Worm (Caenorhabditis elegans) whole organism, L1 larva: ENCODE measurements around the gene C13C4.8.
A peak's percentile ranks its signal among the peaks of the same experiment; 100 is the strongest.

Experiments used
- C16A3.4 ChIP-seq: fragments of 150-350 bp; optimal IDR thresholded peaks from 2 replicates; lab custom pipeline; 2014; ENCODE audit warnings: missing biosample characterization, missing genetic modification characterization
- aha-1 ChIP-seq: fragments of 150-350 bp; optimal IDR thresholded peaks from 2 replicates; lab custom pipeline; 2014; ENCODE audit warnings: missing biosample characterization, missing genetic modification characterization
- blmp-1 ChIP-seq: fragments of 150-350 bp; optimal IDR thresholded peaks from 2 replicates; lab custom pipeline; 2014; ENCODE audit warnings: missing biosample characterization, missing genetic modification characterization
- ceh-8 ChIP-seq: fragments of 200-800 bp; sonication (Bioruptor generic); optimal IDR thresholded peaks from 2 replicates; lab custom pipeline; 2018; ENCODE audit warnings: mild to moderate bottlenecking, missing genetic modification characterization, moderate library complexity, missing compliant biosample characterization
- ceh-82 ChIP-seq, 3 experiments: fragments of 150-350 bp in 1 of 3; sonication (generic microtip) in 2 of 3; optimal IDR thresholded peaks; 2 replicates each; lab custom pipeline; 2014 to 2017; ENCODE audit warnings: missing biosample characterization in 3 of 3, missing genetic modification characterization in 3 of 3
- dpl-1 ChIP-seq, 3 experiments: fragments of 150-350 bp in 2 of 3; sonication (generic microtip) in 1 of 3; optimal IDR thresholded peaks; 2 replicates each; lab custom pipeline; 2014 to 2017; ENCODE audit warnings: missing biosample characterization in 3 of 3, missing genetic modification characterization in 3 of 3, missing genetic modification reagents in 3 of 3
- efl-1 ChIP-seq, 4 experiments: fragments of 150-350 bp; optimal IDR thresholded peaks in 3 of 4; peaks in 1 of 4; 1 replicate in 1 of 4; 2 replicates in 3 of 4; lab custom pipeline; 2014; ENCODE audit warnings: missing biosample characterization in 2 of 4, missing genetic modification characterization in 2 of 4, missing genetic modification reagents in 2 of 4
- efl-3 ChIP-seq: fragments of 200-800 bp; sonication (Bioruptor generic); optimal IDR thresholded peaks from 2 replicates; lab custom pipeline; 2018; ENCODE audit warnings: mild to moderate bottlenecking, missing genetic modification characterization, missing compliant biosample characterization
- egl-13 ChIP-seq: sonication (generic microtip); optimal IDR thresholded peaks from 2 replicates; lab custom pipeline; 2016; ENCODE audit warnings: missing genotype, missing genetic modification reagents, missing genetic modification characterization, missing compliant biosample characterization
- elt-3 ChIP-seq, 6 experiments: fragments of 150-350 bp in 1 of 6; sonication (generic microtip); optimal IDR thresholded peaks; 2 replicates each; lab custom pipeline; 2017 to 2018; ENCODE audit warnings: missing biosample characterization in 6 of 6, missing genetic modification characterization in 6 of 6, inconsistent platforms in 1 of 6
- fkh-10 ChIP-seq: sonication (generic microtip); optimal IDR thresholded peaks from 2 replicates; lab custom pipeline; 2017; ENCODE audit warnings: missing biosample characterization, missing genetic modification reagents, missing genetic modification characterization
- fkh-4 ChIP-seq: sonication (generic microtip); optimal IDR thresholded peaks from 2 replicates; lab custom pipeline; 2016; ENCODE audit warnings: missing compliant biosample characterization, missing genetic modification characterization, borderline replicate concordance
- fkh-8 ChIP-seq: sonication (generic microtip); optimal IDR thresholded peaks from 2 replicates; lab custom pipeline; 2016; ENCODE audit warnings: mild to moderate bottlenecking, missing genetic modification characterization, missing compliant biosample characterization
- irx-1 ChIP-seq: sonication (generic microtip); optimal IDR thresholded peaks from 2 replicates; lab custom pipeline; 2016; ENCODE audit warnings: missing genetic modification characterization, missing compliant biosample characterization
- jun-1 ChIP-seq: fragments of 150-350 bp; optimal IDR thresholded peaks from 2 replicates; lab custom pipeline; 2014; ENCODE audit warnings: missing biosample characterization, missing genetic modification reagents, missing genetic modification characterization
- lin-13 ChIP-seq: fragments of 150-350 bp; optimal IDR thresholded peaks from 2 replicates; lab custom pipeline; 2014; ENCODE audit warnings: missing biosample characterization, missing genetic modification reagents, missing genetic modification characterization
- lin-14 ChIP-seq: fragments of 200-800 bp; sonication (Bioruptor generic); optimal IDR thresholded peaks from 2 replicates; lab custom pipeline; 2018; ENCODE audit warnings: mild to moderate bottlenecking, missing genetic modification characterization, moderate library complexity, missing compliant biosample characterization
- lin-35 ChIP-seq, 2 experiments: fragments of 150-350 bp; optimal IDR thresholded peaks; 2 replicates each; lab custom pipeline; 2014; ENCODE audit warnings: missing biosample characterization in 2 of 2, missing genetic modification characterization in 2 of 2, missing genetic modification reagents in 2 of 2
- lsy-2 ChIP-seq, 2 experiments: fragments of 150-350 bp; optimal IDR thresholded peaks; 2 replicates each; lab custom pipeline; 2014; ENCODE audit warnings: missing biosample characterization in 2 of 2, missing genetic modification characterization in 2 of 2
- mab-9 ChIP-seq: fragments of 200-800 bp; sonication (Bioruptor generic); IDR thresholded peaks from 2 replicates; pipeline ENCODE4 v1.3.6; 2022; ENCODE audit warnings: missing genetic modification reagents, missing genetic modification characterization, missing compliant biosample characterization
- mdl-1 ChIP-seq, 2 experiments: fragments of 150-350 bp; optimal IDR thresholded peaks; 2 replicates each; lab custom pipeline; 2014 to 2017; ENCODE audit warnings: missing biosample characterization in 2 of 2, missing genetic modification characterization in 2 of 2, inconsistent platforms in 1 of 2
- nhr-11 ChIP-seq: fragments of 150-350 bp; optimal IDR thresholded peaks from 2 replicates; lab custom pipeline; 2014; ENCODE audit warnings: missing biosample characterization, missing genetic modification characterization
- nhr-12 ChIP-seq: sonication (generic microtip); optimal IDR thresholded peaks from 2 replicates; lab custom pipeline; 2017; ENCODE audit warnings: missing biosample characterization, missing genetic modification characterization
- nhr-20 ChIP-seq: sonication (generic microtip); optimal IDR thresholded peaks from 2 replicates; lab custom pipeline; 2016; ENCODE audit warnings: mild to moderate bottlenecking, missing genetic modification characterization, missing compliant biosample characterization
- nhr-85 ChIP-seq: sonication (generic microtip); peaks from one replicate; lab custom pipeline; 2016; ENCODE audit warnings: missing genetic modification characterization, inconsistent platforms, missing compliant biosample characterization
- pag-3 ChIP-seq: sonication (generic microtip); optimal IDR thresholded peaks from 2 replicates; lab custom pipeline; 2017; ENCODE audit warnings: missing genetic modification characterization, mild to moderate bottlenecking, missing compliant biosample characterization, antibody characterized with exemption, borderline replicate concordance; ENCODE audit not compliant: insufficient read depth
- pqm-1 ChIP-seq: sonication (generic microtip); optimal IDR thresholded peaks from 3 replicates; lab custom pipeline; 2017; ENCODE audit warnings: missing biosample characterization, missing genetic modification characterization
- skn-1 ChIP-seq: fragments of 150-350 bp; optimal IDR thresholded peaks from 2 replicates; lab custom pipeline; 2014; ENCODE audit warnings: missing biosample characterization, missing genetic modification characterization
- snpc-4 ChIP-seq: fragments of 150-350 bp; optimal IDR thresholded peaks from 2 replicates; lab custom pipeline; 2014; ENCODE audit warnings: missing biosample characterization, missing genetic modification characterization
- snu-23 ChIP-seq: sonication (generic microtip); optimal IDR thresholded peaks from 2 replicates; lab custom pipeline; 2016; ENCODE audit warnings: missing genetic modification characterization, missing compliant biosample characterization
- sptf-1 ChIP-seq: fragments of 150-350 bp; optimal IDR thresholded peaks from 2 replicates; lab custom pipeline; 2014; ENCODE audit warnings: missing biosample characterization, missing genetic modification characterization
- swsn-7 ChIP-seq: sonication (generic microtip); optimal IDR thresholded peaks from 2 replicates; lab custom pipeline; 2016; ENCODE audit warnings: missing genetic modification characterization, missing compliant biosample characterization
- tbx-2 ChIP-seq: sonication (generic microtip); optimal IDR thresholded peaks from 2 replicates; lab custom pipeline; 2016; ENCODE audit warnings: missing genetic modification characterization, missing compliant biosample characterization
- tlp-1 ChIP-seq: fragments of 150-350 bp; optimal IDR thresholded peaks from 2 replicates; lab custom pipeline; 2014; ENCODE audit warnings: missing biosample characterization, missing genetic modification characterization
- unc-86 ChIP-seq: sonication (generic microtip); optimal IDR thresholded peaks from 2 replicates; lab custom pipeline; 2016; ENCODE audit warnings: missing genetic modification characterization, missing compliant biosample characterization
- ztf-4 ChIP-seq: fragments of 150-350 bp; optimal IDR thresholded peaks from 2 replicates; lab custom pipeline; 2014; ENCODE audit warnings: missing biosample characterization, missing genetic modification characterization

Gene C13C4.8

DNA sequence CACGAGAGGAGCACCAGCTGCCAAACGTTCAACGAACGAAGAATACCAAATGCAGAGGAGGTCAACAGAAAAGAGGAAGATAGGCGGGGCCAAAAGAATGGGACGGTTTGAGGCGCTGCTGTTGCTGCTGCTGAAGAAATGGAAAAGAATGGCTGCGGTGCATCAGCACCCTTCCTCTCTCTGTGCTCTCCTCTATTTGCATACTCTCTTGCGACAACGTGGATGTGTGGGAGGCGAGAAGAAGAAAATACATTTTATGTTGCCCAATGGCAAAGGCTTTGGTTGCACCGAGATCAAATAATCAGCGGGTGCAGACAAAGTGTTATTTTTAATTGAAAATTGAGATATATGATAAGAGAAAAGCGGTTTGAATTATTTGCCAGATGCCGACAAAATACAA is 40.6 kb downstream of the C13C4.8 start (continued):
- no peak for TF ChIP-seq tbx-2 (tag; lab: Kevin White, UChicago)
- no peak for TF ChIP-seq lin-13 (GFP tag; lab: Kevin White, UChicago)
- no peak for TF ChIP-seq snpc-4 (tag; lab: Kevin White, UChicago)
- no peak for TF ChIP-seq fkh-4
- no peak for TF ChIP-seq lin-35 (GFP tag; optimal IDR thresholded peaks at IDR 0.05; lab: Kevin White, UChicago)
- no peak for TF ChIP-seq nhr-11
- no peak for TF ChIP-seq sptf-1 (tag; lab: Kevin White, UChicago)
- no peak for TF ChIP-seq efl-3 (GFP tag; lab: Kevin White, UChicago)
- TF ChIP-seq nhr-12 (tag; lab: Kevin White, UChicago) = no peak
- TF ChIP-seq snu-23 = peak; percentile 8
- TF ChIP-seq lsy-2 (tag; optimal IDR thresholded peaks at IDR 0.05; lab: Kevin White, UChicago) = no peak
- peak; percentile 79 for TF ChIP-seq lin-14
- TF ChIP-seq, all 84 proteins: peak for 8

DNA sequence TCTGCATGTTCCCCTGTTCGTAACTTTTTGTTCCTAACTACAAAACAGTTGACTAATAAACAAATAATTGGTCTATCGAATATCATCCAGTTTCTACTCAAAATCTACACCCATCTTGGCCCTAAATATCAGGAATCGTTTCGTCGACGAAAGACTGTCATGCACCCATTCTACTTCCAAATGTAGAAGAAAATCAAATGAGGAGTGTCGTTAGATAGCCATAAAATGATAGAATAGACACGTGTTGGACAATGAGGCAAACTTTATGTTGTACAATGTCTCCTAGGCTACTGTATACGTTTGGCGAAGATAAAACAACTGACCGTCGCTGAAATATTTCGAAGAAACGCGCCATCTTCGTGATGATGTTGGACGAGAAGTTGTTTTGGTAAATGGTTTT is 42.2 kb downstream of the C13C4.8 start:
- TF ChIP-seq nhr-85 (tag; lab: Kevin White, UChicago) (peak; percentile 85), lin-14 (peak; percentile 8), mab-9 (GFP tag; lab: Robert Waterston, UW) (no peak), efl-1 (optimal IDR thresholded peaks at IDR 0.05; lab: Kevin White, UChicago) (no peak), efl-1 (GFP tag; optimal IDR thresholded peaks at IDR 0.05 in 1 of 2; lab: Kevin White, UChicago) (peak in 1 of 2 experiments; percentile 70)

DNA sequence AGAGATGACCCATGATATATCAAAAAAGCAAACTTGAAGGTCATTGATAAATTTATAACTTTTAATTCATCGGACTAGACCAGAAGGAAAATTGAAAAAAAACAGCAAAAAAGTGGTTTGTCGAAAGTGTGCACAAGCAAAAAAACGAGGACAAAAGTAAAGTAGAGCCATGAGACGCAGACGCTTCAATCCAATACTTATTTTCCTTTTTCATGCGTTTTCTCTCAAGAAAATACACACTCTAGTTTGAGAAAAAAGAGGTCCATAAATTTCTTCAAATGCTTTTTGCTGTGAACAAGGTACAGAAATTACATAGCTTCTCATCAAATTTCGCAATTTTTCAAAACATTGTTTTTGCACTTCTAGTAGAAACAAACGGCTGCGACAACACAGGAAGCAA is 43.4 kb downstream of the C13C4.8 start:
- TF ChIP-seq dpl-1 (GFP tag; optimal IDR thresholded peaks at IDR 0.05; lab: Kevin White, UChicago) = no peak
- TF ChIP-seq ceh-8 (GFP tag; lab: Kevin White, UChicago) = no peak
- no peak for TF ChIP-seq skn-1
- no peak for TF ChIP-seq unc-86 (tag; lab: Kevin White, UChicago)
- TF ChIP-seq ceh-82 (tag; optimal IDR thresholded peaks at IDR 0.05; lab: Kevin White, UChicago) = peak in 1 of 3 experiments; percentile 15
- peak in 1 of 6 experiments; percentile 77 for TF ChIP-seq elt-3 (tag; optimal IDR thresholded peaks at IDR 0.05; lab: Kevin White, UChicago)
- TF ChIP-seq lin-14 = peak; percentile 61
- TF ChIP-seq lsy-2 (tag; optimal IDR thresholded peaks at IDR 0.05; lab: Kevin White, UChicago) = peak in 1 of 2 experiments; percentile 23
- TF ChIP-seq irx-1 (tag; lab: Kevin White, UChicago) = no peak
- TF ChIP-seq tbx-2 (tag; lab: Kevin White, UChicago) = no peak
- no peak for TF ChIP-seq swsn-7 (tag; lab: Kevin White, UChicago)
- no peak for TF ChIP-seq egl-13 (tag; lab: Kevin White, UChicago)
- TF ChIP-seq blmp-1 = no peak
- no peak for TF ChIP-seq sptf-1 (tag; lab: Kevin White, UChicago)
- no peak for TF ChIP-seq jun-1 (tag; lab: Kevin White, UChicago)

DNA sequence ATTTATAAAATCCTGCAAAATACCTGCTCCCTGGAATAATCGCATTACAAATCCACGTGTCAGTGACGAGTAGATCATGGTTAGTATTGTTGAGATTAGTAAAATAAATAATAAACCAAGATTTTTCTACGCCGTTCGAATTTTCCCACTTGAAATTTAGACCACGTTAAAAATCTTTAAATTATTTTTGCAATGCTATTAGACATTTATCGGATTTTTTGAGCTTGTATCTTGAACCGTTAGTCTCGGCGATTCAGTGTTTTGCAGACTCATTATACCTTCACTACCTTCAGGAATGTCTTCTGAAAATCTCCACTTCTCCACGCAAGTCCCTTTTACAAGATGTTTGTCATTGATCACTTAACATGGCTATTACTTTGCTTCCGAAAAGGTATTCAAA is 44.4 kb downstream of the C13C4.8 start, which contains the start of gene C27A7.5:
C27A7.5 (minus strand) TSS at position 101 of the 400 bp plus-strand sequence.
- no peak for TF ChIP-seq nhr-20 (tag; lab: Kevin White, UChicago)
- TF ChIP-seq nhr-11 = no peak
- no peak for TF ChIP-seq blmp-1
- no peak for TF ChIP-seq pag-3 (tag; lab: Kevin White, UChicago)
- no peak for TF ChIP-seq snu-23
- no peak for TF ChIP-seq tlp-1 (tag; lab: Kevin White, UChicago)
- no peak for TF ChIP-seq lin-14
- no peak for TF ChIP-seq ztf-4 (tag; lab: Kevin White, UChicago)
- TF ChIP-seq pqm-1 (tag; lab: Kevin White, UChicago) = no peak
- no peak for TF ChIP-seq jun-1 (tag; lab: Kevin White, UChicago)
- no peak for TF ChIP-seq aha-1
- no peak for TF ChIP-seq skn-1
- no peak for TF ChIP-seq fkh-8 (tag; lab: Kevin White, UChicago)
- no peak for TF ChIP-seq fkh-10
- no peak for TF ChIP-seq mdl-1 (tag; optimal IDR thresholded peaks at IDR 0.05; lab: Kevin White, UChicago)
- TF ChIP-seq C16A3.4 (tag; lab: Kevin White, UChicago) = no peak
